Worm (Caenorhabditis elegans) whole organism, L1 larva: Measurements from ENCODE around the gene T05H10.1.

Source experiments
- C04F5.9 ChIP-seq: sonication (generic microtip); optimal IDR thresholded peaks from 2 replicates; lab custom pipeline; 2016; ENCODE audit warnings: missing genetic modification characterization, missing compliant biosample characterization
- C16A3.4 ChIP-seq: fragments of 150-350 bp; optimal IDR thresholded peaks from 2 replicates; lab custom pipeline; 2014; ENCODE audit warnings: missing biosample characterization, missing genetic modification characterization
- C34B4.2 ChIP-seq: sonication (generic microtip); optimal IDR thresholded peaks from 2 replicates; lab custom pipeline; 2017; ENCODE audit warnings: mild to moderate bottlenecking, missing genetic modification characterization, missing compliant biosample characterization
- aly-2 ChIP-seq: fragments of 150-350 bp; optimal IDR thresholded peaks from 2 replicates; lab custom pipeline; 2014; ENCODE audit warnings: missing biosample characterization, missing genetic modification characterization
- ama-1 ChIP-seq: fragments of 150-350 bp; optimal IDR thresholded peaks from 2 replicates; lab custom pipeline; 2014
- ceh-8 ChIP-seq: fragments of 200-800 bp; sonication (Bioruptor generic); optimal IDR thresholded peaks from 2 replicates; lab custom pipeline; 2018; ENCODE audit warnings: mild to moderate bottlenecking, missing genetic modification characterization, moderate library complexity, missing compliant biosample characterization
- ces-1 ChIP-seq: fragments of 150-350 bp; optimal IDR thresholded peaks from 2 replicates; lab custom pipeline; 2014; ENCODE audit warnings: missing biosample characterization, missing genetic modification reagents, missing genetic modification characterization
- dpl-1 ChIP-seq, 3 experiments: fragments of 150-350 bp in 2 of 3; sonication (generic microtip) in 1 of 3; optimal IDR thresholded peaks; 2 replicates each; lab custom pipeline; 2014 to 2017; ENCODE audit warnings: missing biosample characterization in 3 of 3, missing genetic modification characterization in 3 of 3, missing genetic modification reagents in 3 of 3
- dsc-1 ChIP-seq: sonication (generic microtip); optimal IDR thresholded peaks from 2 replicates; lab custom pipeline; 2016; ENCODE audit warnings: mild to moderate bottlenecking, missing genetic modification characterization, missing compliant biosample characterization
- elt-2 ChIP-seq: sonication (generic microtip); optimal IDR thresholded peaks from 2 replicates; lab custom pipeline; 2016; ENCODE audit warnings: missing genetic modification characterization, mild to moderate bottlenecking, inconsistent platforms, missing compliant biosample characterization, missing genetic modification reagents
- fkh-8 ChIP-seq: sonication (generic microtip); optimal IDR thresholded peaks from 2 replicates; lab custom pipeline; 2016; ENCODE audit warnings: mild to moderate bottlenecking, missing genetic modification characterization, missing compliant biosample characterization
- fos-1 ChIP-seq: fragments of 150-350 bp; optimal IDR thresholded peaks from 2 replicates; lab custom pipeline; 2014; ENCODE audit warnings: missing biosample characterization, missing genetic modification characterization
- irx-1 ChIP-seq: sonication (generic microtip); optimal IDR thresholded peaks from 2 replicates; lab custom pipeline; 2016; ENCODE audit warnings: missing genetic modification characterization, missing compliant biosample characterization
- isw-1 ChIP-seq: fragments of 200-800 bp; sonication (Bioruptor generic); IDR thresholded peaks from 2 replicates; pipeline ENCODE4 v1.3.6; 2022; ENCODE audit warnings: missing genetic modification characterization, missing compliant biosample characterization
- jun-1 ChIP-seq: fragments of 150-350 bp; optimal IDR thresholded peaks from 2 replicates; lab custom pipeline; 2014; ENCODE audit warnings: missing biosample characterization, missing genetic modification reagents, missing genetic modification characterization
- lin-13 ChIP-seq: fragments of 150-350 bp; optimal IDR thresholded peaks from 2 replicates; lab custom pipeline; 2014; ENCODE audit warnings: missing biosample characterization, missing genetic modification reagents, missing genetic modification characterization
- lin-14 ChIP-seq: fragments of 200-800 bp; sonication (Bioruptor generic); optimal IDR thresholded peaks from 2 replicates; lab custom pipeline; 2018; ENCODE audit warnings: mild to moderate bottlenecking, missing genetic modification characterization, moderate library complexity, missing compliant biosample characterization
- lin-15B ChIP-seq: fragments of 150-350 bp; sonication (generic microtip); optimal IDR thresholded peaks from 3 replicates; lab custom pipeline; 2014; ENCODE audit warnings: missing biosample characterization, missing genetic modification characterization
- lin-35 ChIP-seq, 2 experiments: fragments of 150-350 bp; optimal IDR thresholded peaks; 2 replicates each; lab custom pipeline; 2014; ENCODE audit warnings: missing biosample characterization in 2 of 2, missing genetic modification characterization in 2 of 2, missing genetic modification reagents in 2 of 2
- lin-39 ChIP-seq: fragments of 150-350 bp; optimal IDR thresholded peaks from 2 replicates; lab custom pipeline; 2014; ENCODE audit warnings: missing biosample characterization, missing genetic modification reagents, missing genetic modification characterization
- lir-3 ChIP-seq: sonication (generic microtip); optimal IDR thresholded peaks from 2 replicates; lab custom pipeline; 2016; ENCODE audit warnings: mild to moderate bottlenecking, missing genetic modification characterization, moderate library complexity, missing compliant biosample characterization; ENCODE audit not compliant: poor library complexity
- lsy-2 ChIP-seq, 2 experiments: fragments of 150-350 bp; optimal IDR thresholded peaks; 2 replicates each; lab custom pipeline; 2014; ENCODE audit warnings: missing biosample characterization in 2 of 2, missing genetic modification characterization in 2 of 2
- mab-9 ChIP-seq: fragments of 200-800 bp; sonication (Bioruptor generic); IDR thresholded peaks from 2 replicates; pipeline ENCODE4 v1.3.6; 2022; ENCODE audit warnings: missing genetic modification reagents, missing genetic modification characterization, missing compliant biosample characterization
- mef-2 ChIP-seq: fragments of 150-350 bp; optimal IDR thresholded peaks from 2 replicates; lab custom pipeline; 2014; ENCODE audit warnings: missing biosample characterization, missing genetic modification characterization
- nhr-19 ChIP-seq: fragments of 200-800 bp; sonication (Bioruptor generic); conservative IDR thresholded peaks from 2 replicates; pipeline ENCODE4 v1.3.6; 2022; ENCODE audit warnings: missing genetic modification characterization, missing compliant biosample characterization
- nhr-237 ChIP-seq: fragments of 150-350 bp; optimal IDR thresholded peaks from 2 replicates; lab custom pipeline; 2014; ENCODE audit warnings: missing biosample characterization, missing genetic modification characterization
- nhr-47 ChIP-seq: sonication (generic microtip); optimal IDR thresholded peaks from 2 replicates; lab custom pipeline; 2016; ENCODE audit warnings: mild to moderate bottlenecking, missing genetic modification characterization, moderate library complexity, missing compliant biosample characterization
- nhr-76 ChIP-seq: sonication (generic microtip); optimal IDR thresholded peaks from 2 replicates; lab custom pipeline; 2017; ENCODE audit warnings: missing biosample characterization, missing genetic modification characterization
- nhr-77 ChIP-seq: fragments of 150-350 bp; optimal IDR thresholded peaks from 2 replicates; lab custom pipeline; 2014; ENCODE audit warnings: missing biosample characterization, missing genetic modification characterization
- nhr-84 ChIP-seq: sonication (generic microtip); optimal IDR thresholded peaks from 2 replicates; lab custom pipeline; 2017; ENCODE audit warnings: missing biosample characterization, missing genetic modification characterization
- pag-3 ChIP-seq: sonication (generic microtip); optimal IDR thresholded peaks from 2 replicates; lab custom pipeline; 2017; ENCODE audit warnings: missing genetic modification characterization, mild to moderate bottlenecking, missing compliant biosample characterization, antibody characterized with exemption, borderline replicate concordance; ENCODE audit not compliant: insufficient read depth
- pax-3 ChIP-seq: fragments of 200-800 bp; sonication (Bioruptor generic); optimal IDR thresholded peaks from 2 replicates; lab custom pipeline; 2018; ENCODE audit warnings: mild to moderate bottlenecking, missing genetic modification characterization, moderate library complexity, missing compliant biosample characterization
- pqm-1 ChIP-seq: sonication (generic microtip); optimal IDR thresholded peaks from 3 replicates; lab custom pipeline; 2017; ENCODE audit warnings: missing biosample characterization, missing genetic modification characterization
- rnt-1 ChIP-seq: sonication (generic microtip); optimal IDR thresholded peaks from 2 replicates; lab custom pipeline; 2016; ENCODE audit warnings: mild to moderate bottlenecking, missing genetic modification characterization, moderate library complexity, missing compliant biosample characterization
- snpc-4 ChIP-seq: fragments of 150-350 bp; optimal IDR thresholded peaks from 2 replicates; lab custom pipeline; 2014; ENCODE audit warnings: missing biosample characterization, missing genetic modification characterization
- snu-23 ChIP-seq: sonication (generic microtip); optimal IDR thresholded peaks from 2 replicates; lab custom pipeline; 2016; ENCODE audit warnings: missing genetic modification characterization, missing compliant biosample characterization
- sox-4 ChIP-seq: sonication (generic microtip); optimal IDR thresholded peaks from 2 replicates; lab custom pipeline; 2016; ENCODE audit warnings: missing genetic modification characterization, missing compliant biosample characterization
- sptf-1 ChIP-seq: fragments of 150-350 bp; optimal IDR thresholded peaks from 2 replicates; lab custom pipeline; 2014; ENCODE audit warnings: missing biosample characterization, missing genetic modification characterization
- sup-37 ChIP-seq: fragments of 200-800 bp; sonication (Bioruptor generic); optimal IDR thresholded peaks from 2 replicates; lab custom pipeline; 2018; ENCODE audit warnings: mild to moderate bottlenecking, missing genetic modification characterization, missing compliant biosample characterization
- swsn-7 ChIP-seq: sonication (generic microtip); optimal IDR thresholded peaks from 2 replicates; lab custom pipeline; 2016; ENCODE audit warnings: missing genetic modification characterization, missing compliant biosample characterization
- tbx-2 ChIP-seq: sonication (generic microtip); optimal IDR thresholded peaks from 2 replicates; lab custom pipeline; 2016; ENCODE audit warnings: missing genetic modification characterization, missing compliant biosample characterization
- tlp-1 ChIP-seq: fragments of 150-350 bp; optimal IDR thresholded peaks from 2 replicates; lab custom pipeline; 2014; ENCODE audit warnings: missing biosample characterization, missing genetic modification characterization
- unc-130 ChIP-seq: fragments of 150-350 bp; optimal IDR thresholded peaks from 2 replicates; lab custom pipeline; 2017; ENCODE audit warnings: missing biosample characterization, missing genetic modification characterization, inconsistent platforms
- unc-30 ChIP-seq: sonication (generic microtip); optimal IDR thresholded peaks from 2 replicates; lab custom pipeline; 2017; ENCODE audit warnings: missing biosample characterization, missing genetic modification characterization
- unc-62 ChIP-seq: fragments of 150-350 bp; optimal IDR thresholded peaks from 2 replicates; lab custom pipeline; 2014; ENCODE audit warnings: missing biosample characterization, missing genetic modification reagents, missing genetic modification characterization
- unc-86 ChIP-seq: sonication (generic microtip); optimal IDR thresholded peaks from 2 replicates; lab custom pipeline; 2016; ENCODE audit warnings: missing genetic modification characterization, missing compliant biosample characterization
- unc-98 ChIP-seq: fragments of 200-800 bp; sonication (Bioruptor generic); IDR thresholded peaks from 2 replicates; pipeline ENCODE4 v1.3.6; 2022; ENCODE audit warnings: missing genetic modification characterization, missing compliant biosample characterization
- vab-15 ChIP-seq: sonication (generic microtip); optimal IDR thresholded peaks from 2 replicates; lab custom pipeline; 2017; ENCODE audit warnings: missing genotype, mild to moderate bottlenecking, missing genetic modification characterization, missing compliant biosample characterization
- xbp-1 ChIP-seq: sonication (generic microtip); optimal IDR thresholded peaks from 2 replicates; lab custom pipeline; 2016; ENCODE audit warnings: missing genetic modification characterization, missing compliant biosample characterization
- zag-1 ChIP-seq: fragments of 150-350 bp; optimal IDR thresholded peaks from 2 replicates; lab custom pipeline; 2014; ENCODE audit warnings: missing biosample characterization, missing genetic modification characterization
- zip-4 ChIP-seq: fragments of 200-800 bp; sonication (Bioruptor generic); optimal IDR thresholded peaks from 2 replicates; lab custom pipeline; 2018; ENCODE audit warnings: mild to moderate bottlenecking, missing genetic modification characterization, moderate library complexity, missing compliant biosample characterization
- ztf-11 ChIP-seq, 2 experiments: sonication (generic microtip); optimal IDR thresholded peaks; 2 replicates each; lab custom pipeline; 2016 to 2017; ENCODE audit warnings: missing genetic modification characterization in 2 of 2, missing biosample characterization in 1 of 2, missing compliant biosample characterization in 1 of 2
- ztf-4 ChIP-seq: fragments of 150-350 bp; optimal IDR thresholded peaks from 2 replicates; lab custom pipeline; 2014; ENCODE audit warnings: missing biosample characterization, missing genetic modification characterization

Gene T05H10.1

ce11 chrII:8075324-8075810 is 33.0 kb downstream of the T05H10.1 start, which contains the start of gene K02C4.2:
Gene K02C4.2 (plus strand): TSS chrII:8075760.
- TF ChIP-seq dsc-1 (tag; lab: Kevin White, UChicago): peak; percentile 52
- no peak for TF ChIP-seq sptf-1 (tag; lab: Kevin White, UChicago)
- peak; percentile 48 for TF ChIP-seq irx-1 (tag; lab: Kevin White, UChicago)
- TF ChIP-seq swsn-7 (tag; lab: Kevin White, UChicago): peak; percentile 72
- TF ChIP-seq C04F5.9 (tag; lab: Kevin White, UChicago): no peak
- TF ChIP-seq snpc-4 (tag; lab: Kevin White, UChicago): peak; percentile 52
- peak; percentile 83 for TF ChIP-seq vab-15 (tag; lab: Kevin White, UChicago)
- no peak for TF ChIP-seq lin-15B (tag; lab: Kevin White, UChicago)
- peak; percentile 41 for TF ChIP-seq lir-3 (tag; lab: Kevin White, UChicago)
- TF ChIP-seq ztf-4 (tag; lab: Kevin White, UChicago): peak; percentile 0
- no peak for TF ChIP-seq unc-86 (tag; lab: Kevin White, UChicago)
- no peak for TF ChIP-seq pax-3 (tag; lab: Kevin White, UChicago)
- peak; percentile 18 for TF ChIP-seq lin-39 (tag; lab: Kevin White, UChicago)
- TF ChIP-seq lin-35 (GFP tag; optimal IDR thresholded peaks at IDR 0.05; lab: Kevin White, UChicago): peak; percentile 66 to 88
- TF ChIP-seq nhr-77 (tag; lab: Kevin White, UChicago): peak; percentile 75
- TF ChIP-seq C16A3.4: peak; percentile 88
- peak in 1 of 2 experiments; percentile 7 for TF ChIP-seq ztf-11 (tag; optimal IDR thresholded peaks at IDR 0.05; lab: Kevin White, UChicago)
- TF ChIP-seq C34B4.2: no peak
- TF ChIP-seq zip-4: peak; percentile 60
- TF ChIP-seq unc-130 (tag; lab: Kevin White, UChicago): peak; percentile 89
- peak; percentile 35; the same call in 1 of the 2 replicates for TF ChIP-seq mab-9 (GFP tag; lab: Robert Waterston, UW)
- no peak for TF ChIP-seq zag-1 (tag; lab: Kevin White, UChicago)
- no peak for TF ChIP-seq mef-2 (tag; lab: Kevin White, UChicago)
- peak; percentile 84 for TF ChIP-seq pag-3 (tag; lab: Kevin White, UChicago)
- no peak for TF ChIP-seq ces-1 (GFP tag; lab: Kevin White, UChicago)
- no peak for TF ChIP-seq unc-30 (tag; lab: Kevin White, UChicago)
- peak; percentile 52 for TF ChIP-seq ceh-8 (GFP tag; lab: Kevin White, UChicago)
- peak; percentile 69 for TF ChIP-seq lin-13 (GFP tag; lab: Kevin White, UChicago)
- TF ChIP-seq jun-1: peak; percentile 60
- TF ChIP-seq lin-14: peak; percentile 78
- TF ChIP-seq nhr-237 (tag; lab: Kevin White, UChicago): no peak
- peak; percentile 59 for TF ChIP-seq elt-2 (tag; lab: Kevin White, UChicago)
- no peak for TF ChIP-seq sox-4
- TF ChIP-seq pqm-1 (tag; lab: Kevin White, UChicago): no peak
- TF ChIP-seq nhr-19 (GFP tag; lab: Robert Waterston, UW): peak; percentile 71
- TF ChIP-seq xbp-1 (tag; lab: Kevin White, UChicago): peak; percentile 56
- TF ChIP-seq nhr-76 (tag; lab: Kevin White, UChicago): peak; percentile 71
- TF ChIP-seq sup-37 (GFP tag; lab: Kevin White, UChicago): peak; percentile 73
- no peak for TF ChIP-seq isw-1 (GFP tag; lab: Robert Waterston, UW)
- TF ChIP-seq lsy-2 (tag; optimal IDR thresholded peaks at IDR 0.05; lab: Kevin White, UChicago): peak; percentile 59 to 83
- peak; percentile 86 for TF ChIP-seq snu-23 (GFP tag; lab: Kevin White, UChicago)
- no peak for TF ChIP-seq unc-98 (GFP tag; lab: Robert Waterston, UW)
- TF ChIP-seq fkh-8 (tag; lab: Kevin White, UChicago): peak; percentile 47
- peak; percentile 28 to 62 (median 60) for TF ChIP-seq dpl-1 (GFP tag; optimal IDR thresholded peaks at IDR 0.05; lab: Kevin White, UChicago)
- TF ChIP-seq aly-2 (tag; lab: Kevin White, UChicago): peak; percentile 64
- peak; percentile 41 for TF ChIP-seq fos-1 (tag; lab: Kevin White, UChicago)
- TF ChIP-seq nhr-47 (tag; lab: Kevin White, UChicago): peak; percentile 75
- peak; percentile 81 for TF ChIP-seq rnt-1 (tag; lab: Kevin White, UChicago)
- no peak for TF ChIP-seq ama-1 (lab: Kevin White, UChicago)
- no peak for TF ChIP-seq tlp-1 (tag; lab: Kevin White, UChicago)
- peak; percentile 68 for TF ChIP-seq tbx-2 (tag; lab: Kevin White, UChicago)
- no peak for TF ChIP-seq nhr-84 (tag; lab: Kevin White, UChicago)
- no peak for TF ChIP-seq unc-62 (GFP tag; lab: Kevin White, UChicago)
